Worm (Caenorhabditis elegans): ENCODE data around the gene istr-1.

DNA sequence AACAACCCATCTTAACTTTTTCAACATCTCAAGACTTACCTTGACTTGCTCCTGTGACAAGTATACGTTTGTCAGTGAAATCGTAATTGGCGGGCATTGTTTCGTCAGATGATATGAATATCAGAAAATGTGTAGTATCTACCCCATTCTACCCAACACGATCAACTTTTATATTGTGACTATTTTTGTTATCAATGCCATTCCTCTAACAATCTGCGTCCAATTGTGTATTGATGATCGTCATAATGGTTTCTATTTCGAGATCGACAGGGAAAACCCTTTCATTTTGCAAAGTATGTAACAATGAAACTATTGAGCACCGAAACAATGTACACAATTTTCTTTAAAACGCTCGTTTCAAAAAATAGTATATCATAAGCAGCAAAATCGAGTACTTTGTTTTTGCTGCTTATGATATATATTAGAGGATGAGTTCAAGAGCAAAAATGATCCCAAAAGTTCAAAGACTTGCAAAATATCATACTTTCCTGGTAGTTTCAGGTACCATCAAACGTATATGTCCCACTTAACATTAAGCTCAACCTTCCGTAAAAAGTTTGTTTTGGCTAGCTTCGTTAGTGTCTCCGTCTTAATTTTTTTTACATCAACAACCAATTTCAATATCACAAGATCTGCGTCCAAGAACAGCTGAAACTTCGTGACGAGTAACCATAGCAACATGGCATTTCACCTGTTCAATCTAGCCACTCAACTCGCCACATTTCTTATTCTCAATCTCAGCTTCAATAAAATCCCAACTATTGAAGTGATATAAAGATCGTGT lies 36.0 kb downstream of the istr-1 start, which contains the start of the genes dhs-21 and xbx-9:
- TF ChIP-seq ztf-11 (tag; optimal IDR thresholded peaks at IDR 0.05) (no peak), sptf-1 (tag; optimal IDR thresholded peaks at IDR 0.05) (no peak), unc-62 (GFP tag; optimal IDR thresholded peaks at IDR 0.05) (no peak), ces-1 (GFP tag; optimal IDR thresholded peaks at IDR 0.05) (no peak)
